Worm (Caenorhabditis elegans) whole organism, early embryonic: ENCODE measurements around the gene abce-1.

ENCODE experiments used
- B0310.2 ChIP-seq: sonication (generic microtip); optimal IDR thresholded peaks from 2 replicates; lab custom pipeline; 2016; ENCODE audit warnings: mild to moderate bottlenecking, missing genetic modification characterization, missing compliant biosample characterization
- F13C5.2 ChIP-seq: sonication (generic microtip); optimal IDR thresholded peaks from 2 replicates; lab custom pipeline; 2017; ENCODE audit warnings: mild to moderate bottlenecking, missing genetic modification characterization, inconsistent platforms, missing compliant biosample characterization
- aly-1 ChIP-seq: sonication (generic microtip); optimal IDR thresholded peaks from 2 replicates; lab custom pipeline; 2016; ENCODE audit warnings: missing genetic modification characterization, missing compliant biosample characterization
- ama-1 ChIP-seq: fragments of 150-350 bp; optimal IDR thresholded peaks from 2 replicates; lab custom pipeline; 2014
- ceh-13 ChIP-seq: fragments of 200-800 bp; sonication (Bioruptor generic); optimal IDR thresholded peaks from 2 replicates; lab custom pipeline; 2018; ENCODE audit warnings: mild to moderate bottlenecking, missing genetic modification characterization, missing compliant biosample characterization
- ceh-36 ChIP-seq: sonication (generic microtip); optimal IDR thresholded peaks from 2 replicates; lab custom pipeline; 2016; ENCODE audit warnings: missing genetic modification characterization, inconsistent platforms, missing compliant biosample characterization
- ets-7 ChIP-seq: sonication (generic microtip); optimal IDR thresholded peaks from 2 replicates; lab custom pipeline; 2016; ENCODE audit warnings: missing genotype, missing genetic modification characterization, missing compliant biosample characterization
- flt-1 ChIP-seq: fragments of 200-800 bp; sonication (Bioruptor generic); IDR thresholded peaks from 2 replicates; pipeline ENCODE4 v1.3.6; 2022; ENCODE audit warnings: missing genetic modification characterization, missing compliant biosample characterization
- hmbx-1 ChIP-seq: sonication (generic microtip); optimal IDR thresholded peaks from 2 replicates; lab custom pipeline; 2016; ENCODE audit warnings: mild to moderate bottlenecking, missing genetic modification characterization, missing compliant biosample characterization
- hmg-4 ChIP-seq: fragments of 200-800 bp; sonication (Bioruptor generic); optimal IDR thresholded peaks from 2 replicates; lab custom pipeline; 2018; ENCODE audit warnings: mild to moderate bottlenecking, missing genetic modification characterization, missing compliant biosample characterization
- hnd-1 ChIP-seq: sonication (generic microtip); optimal IDR thresholded peaks from 2 replicates; lab custom pipeline; 2016; ENCODE audit warnings: missing genetic modification characterization, missing compliant biosample characterization
- pes-1 ChIP-seq: fragments of 200-800 bp; sonication (Bioruptor generic); IDR thresholded peaks from 2 replicates; pipeline ENCODE4 v1.3.6; 2022; ENCODE audit warnings: missing genetic modification reagents, missing genetic modification characterization, missing compliant biosample characterization
- scrt-1 ChIP-seq: fragments of 200-800 bp; sonication (Bioruptor generic); IDR thresholded peaks from 2 replicates; pipeline ENCODE4 v1.3.6; 2022; ENCODE audit warnings: missing genetic modification characterization, missing compliant biosample characterization
- sea-1 ChIP-seq: fragments of 200-800 bp; sonication (Bioruptor generic); conservative IDR thresholded peaks from 2 replicates; pipeline ENCODE4 v1.3.6; 2022; ENCODE audit warnings: missing genetic modification characterization, missing compliant biosample characterization
- tbx-11 ChIP-seq: fragments of 200-800 bp; sonication (Bioruptor generic); IDR thresholded peaks from 2 replicates; pipeline ENCODE4 v1.3.6; 2022; ENCODE audit warnings: missing genetic modification characterization, missing compliant biosample characterization
- tbx-37 ChIP-seq: fragments of 200-800 bp; sonication (Bioruptor generic); conservative IDR thresholded peaks from 2 replicates; pipeline ENCODE4 v1.3.6; 2022; ENCODE audit warnings: missing genetic modification reagents, missing genetic modification characterization, missing compliant biosample characterization
- tra-4 ChIP-seq: sonication (generic microtip); optimal IDR thresholded peaks from 2 replicates; lab custom pipeline; 2017; ENCODE audit warnings: missing genetic modification characterization, missing compliant biosample characterization

Gene abce-1

DNA sequence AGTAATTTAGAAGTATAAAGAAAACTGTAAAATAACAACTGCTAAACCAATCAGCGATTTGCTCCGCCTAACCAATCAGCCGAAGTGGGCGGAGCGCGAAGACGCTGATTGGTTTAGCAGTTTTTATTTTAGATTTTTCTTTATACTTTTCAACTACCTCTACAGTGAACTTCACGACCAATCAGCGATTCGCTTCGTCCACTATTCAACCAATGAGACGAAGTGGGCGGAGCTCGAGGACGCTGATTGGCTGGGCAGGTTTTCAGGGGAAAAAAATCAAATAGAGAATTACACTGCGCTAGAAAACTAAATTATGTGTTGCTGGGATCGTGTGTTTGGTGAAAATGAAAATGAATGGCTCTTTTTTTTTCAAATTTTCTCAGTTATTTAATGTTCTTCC, 48.3 kb downstream of the abce-1 start:
- TF ChIP-seq tbx-11 (no peak), ets-7 (tag; lab: Kevin White, UChicago) (no peak), hnd-1 (tag; lab: Kevin White, UChicago) (no peak), tbx-37 (GFP tag; lab: Robert Waterston, UW) (no peak)

DNA sequence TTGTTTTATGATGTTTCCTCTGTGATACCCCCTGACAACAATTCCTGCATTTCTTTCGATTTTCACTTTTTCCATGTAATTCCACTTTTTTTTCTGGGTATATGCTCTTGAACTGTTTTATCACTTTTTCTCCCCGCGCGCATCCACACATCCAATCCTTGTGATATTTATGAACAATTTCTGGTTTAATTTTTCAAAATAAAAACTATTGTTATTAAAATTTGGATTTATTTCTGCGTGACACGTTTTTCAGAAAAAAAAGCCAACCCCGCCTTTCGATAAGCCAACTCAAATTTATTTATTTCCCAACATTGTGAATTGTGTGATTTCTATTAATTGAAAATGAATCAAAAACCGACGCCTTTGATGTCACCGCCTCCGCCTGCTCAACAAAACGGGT, 51.1 kb downstream of the abce-1 start, which contains the start of gene Y39E4B.11:
Gene Y39E4B.11 (plus strand): TSS at position 301 of the 400 bp plus-strand sequence.
- TF ChIP-seq hnd-1 (tag; lab: Kevin White, UChicago), result no peak
- no peak for TF ChIP-seq ceh-13 (GFP tag; lab: Kevin White, UChicago)
- no peak for TF ChIP-seq flt-1
- TF ChIP-seq hmg-4 (GFP tag; lab: Kevin White, UChicago), result no peak
- no peak for TF ChIP-seq aly-1 (tag; lab: Kevin White, UChicago)
- no peak for TF ChIP-seq ceh-36 (tag; lab: Kevin White, UChicago)
- no peak for TF ChIP-seq tbx-37 (GFP tag; lab: Robert Waterston, UW)
- TF ChIP-seq pes-1, result no peak
- no peak for TF ChIP-seq scrt-1 (GFP tag; lab: Robert Waterston, UW)
- TF ChIP-seq ets-7 (tag; lab: Kevin White, UChicago), result no peak
- no peak for TF ChIP-seq tbx-11
- TF ChIP-seq F13C5.2 (tag; lab: Kevin White, UChicago), result no peak
- TF ChIP-seq hmbx-1 (tag; lab: Kevin White, UChicago), result no peak
- no peak for TF ChIP-seq sea-1 (GFP tag; lab: Robert Waterston, UW)
- TF ChIP-seq ama-1 (lab: Kevin White, UChicago), result no peak
- TF ChIP-seq tra-4 (tag; lab: Kevin White, UChicago), result no peak
- no peak for TF ChIP-seq B0310.2 (tag; lab: Kevin White, UChicago)

DNA sequence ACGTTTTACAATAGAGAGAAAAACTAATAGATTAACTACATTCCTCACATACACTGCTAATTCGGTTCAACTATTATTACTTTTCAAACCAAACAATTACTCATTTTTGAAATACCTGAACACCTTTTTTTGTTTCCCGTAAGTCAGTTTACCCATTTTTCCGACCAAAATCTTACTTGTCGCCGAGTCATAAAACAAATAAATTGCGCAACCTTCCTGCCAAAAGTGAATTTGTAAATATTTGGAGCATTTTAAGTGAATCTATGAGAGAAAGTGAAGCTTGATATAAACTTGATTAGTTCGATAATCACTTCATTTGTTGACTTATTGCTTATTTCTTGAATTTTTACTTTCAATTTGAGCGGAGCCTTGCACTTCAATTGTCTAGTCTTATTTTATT, 55.4 kb downstream of the abce-1 start:
- no peak for TF ChIP-seq ceh-36 (tag; lab: Kevin White, UChicago)
- no peak for TF ChIP-seq ceh-13 (GFP tag; lab: Kevin White, UChicago)
- TF ChIP-seq scrt-1 (GFP tag; lab: Robert Waterston, UW), result no peak
- TF ChIP-seq tbx-11, result no peak
- no peak for TF ChIP-seq ets-7 (tag; lab: Kevin White, UChicago)
- TF ChIP-seq flt-1, result no peak
- TF ChIP-seq hmbx-1 (tag; lab: Kevin White, UChicago), result no peak
- TF ChIP-seq tra-4 (tag; lab: Kevin White, UChicago), result no peak
- no peak for TF ChIP-seq ama-1 (lab: Kevin White, UChicago)
- TF ChIP-seq B0310.2 (tag; lab: Kevin White, UChicago), result no peak
- TF ChIP-seq F13C5.2 (tag; lab: Kevin White, UChicago), result no peak
- TF ChIP-seq sea-1 (GFP tag; lab: Robert Waterston, UW), result no peak
- TF ChIP-seq aly-1 (tag; lab: Kevin White, UChicago), result no peak
- TF ChIP-seq pes-1, result no peak
